Fruit fly (Drosophila melanogaster) whole organism, prepupa: ENCODE results near the gene CG14400.

Experiments used
- CG10631 ChIP-seq: fragments of 200-800 bp; sonication (Bioruptor generic); optimal IDR thresholded peaks from 2 replicates; lab custom pipeline; 2016; ENCODE audit warnings: missing biosample characterization, missing genetic modification characterization
- CG10669 ChIP-seq: fragments of 200-800 bp; sonication (Bioruptor generic); optimal IDR thresholded peaks from 3 replicates; lab custom pipeline; 2018; ENCODE audit warnings: missing biosample characterization, mild to moderate bottlenecking, missing genetic modification characterization, moderate library complexity
- CG11294 ChIP-seq: fragments of 200-800 bp; sonication (Bioruptor generic); IDR thresholded peaks from 2 replicates; pipeline ENCODE4 v1.3.6; 2022; ENCODE audit warnings: missing biosample characterization, missing genetic modification characterization
- CG11762 ChIP-seq: fragments of 200-800 bp; sonication (Bioruptor generic); optimal IDR thresholded peaks from 3 replicates; lab custom pipeline; 2016; ENCODE audit warnings: missing biosample characterization, missing genetic modification characterization; ENCODE audit not compliant: insufficient read depth
- CG11902 ChIP-seq: fragments of 200-800 bp; sonication (Bioruptor generic); optimal IDR thresholded peaks from 3 replicates; lab custom pipeline; 2016; ENCODE audit warnings: missing biosample characterization, missing genetic modification characterization
- CG15336 ChIP-seq: fragments of 200-800 bp; sonication (Bioruptor generic); IDR thresholded peaks from 2 replicates; pipeline ENCODE4 v1.3.6; 2022; ENCODE audit warnings: missing biosample characterization, missing genetic modification characterization
- CG1621 ChIP-seq: fragments of 200-800 bp; sonication (Bioruptor generic); optimal IDR thresholded peaks from 3 replicates; lab custom pipeline; 2018; ENCODE audit warnings: missing biosample characterization, mild to moderate bottlenecking, missing genetic modification characterization
- CG16779 ChIP-seq: fragments of 200-800 bp; sonication (Bioruptor generic); optimal IDR thresholded peaks from 3 replicates; lab custom pipeline; 2017; ENCODE audit warnings: missing biosample characterization, mild to moderate bottlenecking, missing genetic modification characterization
- CG31627 ChIP-seq: fragments of 200-800 bp; sonication (Bioruptor generic); optimal IDR thresholded peaks from 3 replicates; lab custom pipeline; 2016; ENCODE audit warnings: missing biosample characterization, missing genetic modification characterization
- CG32006 ChIP-seq: fragments of 200-800 bp; sonication (Bioruptor generic); optimal IDR thresholded peaks from 3 replicates; lab custom pipeline; 2017; ENCODE audit warnings: missing biosample characterization, mild to moderate bottlenecking, missing genetic modification characterization
- CG34406 ChIP-seq: fragments of 200-800 bp; sonication (Bioruptor generic); optimal IDR thresholded peaks from 3 replicates; lab custom pipeline; 2016; ENCODE audit warnings: missing biosample characterization, missing genetic modification characterization
- CG3919 ChIP-seq: fragments of 200-800 bp; sonication (Bioruptor generic); optimal IDR thresholded peaks from 3 replicates; lab custom pipeline; 2016; ENCODE audit warnings: missing biosample characterization, missing genetic modification characterization
- CG4318 ChIP-seq: fragments of 200-800 bp; sonication (Bioruptor generic); optimal IDR thresholded peaks from 3 replicates; lab custom pipeline; 2017; ENCODE audit warnings: missing biosample characterization, mild to moderate bottlenecking, missing genetic modification characterization
- CG6163 ChIP-seq: fragments of 200-800 bp; sonication (Bioruptor generic); IDR thresholded peaks from 3 replicates; pipeline ENCODE4 v1.3.6; 2022; ENCODE audit warnings: missing biosample characterization, missing genetic modification characterization
- CG6276 ChIP-seq: fragments of 200-800 bp; sonication (Bioruptor generic); optimal IDR thresholded peaks from 2 replicates; lab custom pipeline; 2017; ENCODE audit warnings: missing biosample characterization, mild to moderate bottlenecking, missing genetic modification characterization
- CG6792 ChIP-seq: fragments of 200-800 bp; sonication (Bioruptor generic); optimal IDR thresholded peaks from 3 replicates; lab custom pipeline; 2016; ENCODE audit warnings: missing biosample characterization, missing genetic modification characterization
- CG7368 ChIP-seq: fragments of 200-800 bp; sonication (Bioruptor generic); optimal IDR thresholded peaks from 3 replicates; lab custom pipeline; 2016; ENCODE audit warnings: missing biosample characterization, missing genetic modification characterization
- CG8119 ChIP-seq: fragments of 200-800 bp; sonication (Bioruptor generic); IDR thresholded peaks from 3 replicates; pipeline ENCODE4 v1.3.6; 2022; ENCODE audit warnings: missing biosample characterization, missing genetic modification characterization
- CG8319 ChIP-seq: fragments of 200-800 bp; sonication (Bioruptor generic); optimal IDR thresholded peaks from 3 replicates; lab custom pipeline; 2016; ENCODE audit warnings: missing biosample characterization, missing genetic modification characterization
- CG8632 ChIP-seq: fragments of 200-800 bp; sonication (Bioruptor generic); optimal IDR thresholded peaks from 3 replicates; lab custom pipeline; 2016; ENCODE audit warnings: missing biosample characterization, missing genetic modification characterization
- Eip78C ChIP-seq: fragments of 200-800 bp; sonication (Bioruptor generic); peaks from one replicate; lab custom pipeline; 2016; ENCODE audit warnings: missing biosample characterization, missing genetic modification characterization
- Eip93F ChIP-seq: fragments of 200-800 bp; sonication (Bioruptor generic); optimal IDR thresholded peaks from 2 replicates; lab custom pipeline; 2016; ENCODE audit warnings: missing biosample characterization, mild to moderate bottlenecking, missing genetic modification characterization
- Ets96B ChIP-seq: fragments of 200-800 bp; optimal IDR thresholded peaks from 2 replicates; lab custom pipeline; 2019; ENCODE audit warnings: missing biosample characterization, mild to moderate bottlenecking, missing genetic modification characterization, moderate library complexity
- Gug ChIP-seq: fragments of 200-800 bp; sonication (Bioruptor generic); IDR thresholded peaks from 2 replicates; pipeline ENCODE4 v1.3.6; 2022; ENCODE audit warnings: missing biosample characterization, missing genetic modification characterization
- Hr38 ChIP-seq: sonication (Bioruptor generic); optimal IDR thresholded peaks from 2 replicates; lab custom pipeline; 2016; ENCODE audit warnings: missing biosample characterization, missing genetic modification characterization
- Hr4 ChIP-seq: fragments of 200-800 bp; sonication (Bioruptor generic); optimal IDR thresholded peaks from 3 replicates; lab custom pipeline; 2016; ENCODE audit warnings: missing biosample characterization, missing genetic modification characterization
- Lpt ChIP-seq: fragments of 200-800 bp; sonication (Bioruptor generic); optimal IDR thresholded peaks from 3 replicates; lab custom pipeline; 2016; ENCODE audit warnings: missing biosample characterization, missing genetic modification characterization
- Met ChIP-seq: fragments of 200-800 bp; sonication (Bioruptor generic); optimal IDR thresholded peaks from 3 replicates; lab custom pipeline; 2016; ENCODE audit warnings: missing biosample characterization, missing genetic modification characterization
- OdsH ChIP-seq: fragments of 200-800 bp; sonication (Bioruptor generic); optimal IDR thresholded peaks from 3 replicates; lab custom pipeline; 2016; ENCODE audit warnings: missing biosample characterization, missing genetic modification characterization
- Sox14 ChIP-seq: fragments of 200-800 bp; sonication (Bioruptor generic); optimal IDR thresholded peaks from 3 replicates; lab custom pipeline; 2016; ENCODE audit warnings: missing biosample characterization, missing genetic modification characterization
- Sox15 ChIP-seq: fragments of 200-800 bp; sonication (Bioruptor generic); optimal IDR thresholded peaks from 3 replicates; lab custom pipeline; 2016; ENCODE audit warnings: missing biosample characterization, missing genetic modification characterization
- achi ChIP-seq: fragments of 200-800 bp; sonication (Bioruptor generic); optimal IDR thresholded peaks from 3 replicates; lab custom pipeline; 2016; ENCODE audit warnings: missing biosample characterization, missing genetic modification characterization
- cyc ChIP-seq: fragments of 200-800 bp; sonication (Bioruptor generic); optimal IDR thresholded peaks from 3 replicates; lab custom pipeline; 2016; ENCODE audit warnings: missing biosample characterization, missing genetic modification characterization
- dac ChIP-seq: fragments of 200-800 bp; sonication (Bioruptor generic); optimal IDR thresholded peaks from 2 replicates; lab custom pipeline; 2017; ENCODE audit warnings: missing biosample characterization, mild to moderate bottlenecking, missing genetic modification characterization
- dsx ChIP-seq: fragments of 200-800 bp; optimal IDR thresholded peaks from 3 replicates; lab custom pipeline; 2019; ENCODE audit warnings: missing biosample characterization, mild to moderate bottlenecking, missing genetic modification characterization, moderate library complexity; ENCODE audit not compliant: poor library complexity, severe bottlenecking
- eg ChIP-seq: fragments of 200-800 bp; sonication (Bioruptor generic); IDR thresholded peaks from 3 replicates; pipeline ENCODE4 v1.3.6; 2022; ENCODE audit warnings: missing biosample characterization, missing genetic modification characterization
- fd59A ChIP-seq: fragments of 200-800 bp; sonication (Bioruptor generic); optimal IDR thresholded peaks from 2 replicates; lab custom pipeline; 2017; ENCODE audit warnings: missing biosample characterization, mild to moderate bottlenecking, missing genetic modification characterization, missing genetic modification reagents
- fd85E ChIP-seq: fragments of 200-800 bp; sonication (Bioruptor generic); optimal IDR thresholded peaks from 3 replicates; lab custom pipeline; 2016; ENCODE audit warnings: missing biosample characterization, missing genetic modification characterization
- fkh ChIP-seq: fragments of 200-800 bp; sonication (Bioruptor generic); optimal IDR thresholded peaks from 3 replicates; lab custom pipeline; 2017; ENCODE audit warnings: missing biosample characterization, mild to moderate bottlenecking, missing genetic modification characterization, moderate library complexity
- lz ChIP-seq: fragments of 200-800 bp; sonication (Bioruptor generic); optimal IDR thresholded peaks from 3 replicates; lab custom pipeline; 2016; ENCODE audit warnings: missing biosample characterization, missing genetic modification characterization
- net ChIP-seq: fragments of 200-800 bp; sonication (Bioruptor generic); optimal IDR thresholded peaks from 3 replicates; lab custom pipeline; 2016; ENCODE audit warnings: missing biosample characterization, missing genetic modification characterization
- pdm3 ChIP-seq: fragments of 200-800 bp; sonication (Bioruptor generic); optimal IDR thresholded peaks from 3 replicates; lab custom pipeline; 2016; ENCODE audit warnings: missing biosample characterization, missing genetic modification characterization
- salr ChIP-seq, 2 experiments: fragments of 200-800 bp; sonication (Bioruptor generic); optimal IDR thresholded peaks; 3 replicates each; lab custom pipeline; 2016 to 2018; ENCODE audit warnings: missing biosample characterization in 2 of 2, missing genetic modification characterization in 2 of 2, mild to moderate bottlenecking in 1 of 2
- spab ChIP-seq: fragments of 200-800 bp; sonication (Bioruptor generic); optimal IDR thresholded peaks from 2 replicates; lab custom pipeline; 2017; ENCODE audit warnings: missing biosample characterization, mild to moderate bottlenecking, missing genetic modification characterization, missing genetic modification reagents
- ss ChIP-seq, 2 experiments: fragments of 200-800 bp; sonication (Bioruptor generic); optimal IDR thresholded peaks; 2 replicates in 1 of 2; 3 replicates in 1 of 2; lab custom pipeline; 2017 to 2018; ENCODE audit warnings: mild to moderate bottlenecking in 2 of 2, missing biosample characterization in 2 of 2, missing genetic modification characterization in 2 of 2, moderate library complexity in 1 of 2
- svp ChIP-seq: fragments of 200-800 bp; sonication (Bioruptor generic); peaks from one replicate; lab custom pipeline; 2016; ENCODE audit warnings: missing biosample characterization, missing genetic modification characterization
- topi ChIP-seq: fragments of 200-800 bp; sonication (Bioruptor generic); optimal IDR thresholded peaks from 3 replicates; lab custom pipeline; 2016; ENCODE audit warnings: missing biosample characterization, missing genetic modification characterization
- vri ChIP-seq: fragments of 200-800 bp; sonication (Bioruptor generic); optimal IDR thresholded peaks from 3 replicates; lab custom pipeline; 2016; ENCODE audit warnings: missing biosample characterization, mild to moderate bottlenecking, missing genetic modification characterization

The CG14400 gene

dm6 chr2L:20896681-20897341 is 39.1 kb upstream of the CG14400 start:
- no peak for TF ChIP-seq svp (GFP tag; lab: Kevin White, UChicago)
- no peak for TF ChIP-seq CG6276 (GFP tag; lab: Kevin White, UChicago)
- no peak for TF ChIP-seq CG16779 (tag; lab: Kevin White, UChicago)
- no peak for TF ChIP-seq CG8119 (GFP tag; lab: Robert Waterston, UW)
- TF ChIP-seq fkh: peak; percentile 76
- TF ChIP-seq CG10669 (GFP tag; lab: Kevin White, UChicago): no peak
- TF ChIP-seq CG4318: no peak
- no peak for TF ChIP-seq salr (GFP tag; optimal IDR thresholded peaks at IDR 0.05; lab: Kevin White, UChicago)
- no peak for TF ChIP-seq pdm3 (GFP tag; lab: Kevin White, UChicago)
- peak; percentile 13 for TF ChIP-seq Eip78C (GFP tag; lab: Kevin White, UChicago)
- no peak for TF ChIP-seq vri (GFP tag; lab: Kevin White, UChicago)

DNA sequence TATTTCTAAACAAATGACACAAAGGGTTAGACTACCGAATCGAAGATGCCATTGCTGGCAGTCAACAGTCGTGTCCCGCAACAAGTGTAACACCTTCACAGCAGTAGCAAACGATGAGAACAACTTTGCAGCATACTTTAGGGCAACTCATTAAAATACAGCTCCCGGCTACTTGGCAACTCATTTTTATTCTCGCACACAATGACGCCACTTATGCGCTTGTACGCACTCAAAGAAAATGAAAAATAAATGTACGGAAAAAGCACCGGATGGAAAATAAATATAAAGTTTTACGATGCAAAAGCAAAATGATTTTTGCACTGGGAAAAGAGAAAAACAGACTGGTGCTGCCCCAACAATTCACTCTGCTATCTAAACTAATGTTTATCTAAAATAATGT is 33.5 kb upstream of the CG14400 start:
- no peak for TF ChIP-seq CG34406
- TF ChIP-seq Gug (GFP tag; lab: Robert Waterston, UW): no peak
- no peak for TF ChIP-seq fd59A (GFP tag; lab: Kevin White, UChicago)
- no peak for TF ChIP-seq CG4318
- peak; percentile 29 for TF ChIP-seq CG3919
- TF ChIP-seq CG8119 (GFP tag; lab: Robert Waterston, UW): peak; percentile 38; the same call in 1 of the 3 replicates
- no peak for TF ChIP-seq cyc (GFP tag; lab: Kevin White, UChicago)
- peak; percentile 57 for TF ChIP-seq CG6163 (GFP tag; lab: Robert Waterston, UW)
- TF ChIP-seq CG8319 (GFP tag; lab: Kevin White, UChicago): no peak
- no peak for TF ChIP-seq CG1621
- no peak for TF ChIP-seq CG11902 (GFP tag; lab: Kevin White, UChicago)
- TF ChIP-seq CG11762 (GFP tag; lab: Kevin White, UChicago): no peak
- TF ChIP-seq CG6792 (GFP tag; lab: Kevin White, UChicago): no peak
- TF ChIP-seq OdsH (GFP tag; lab: Kevin White, UChicago): peak; percentile 33
- TF ChIP-seq achi (GFP tag; lab: Kevin White, UChicago): peak; percentile 15
- no peak for TF ChIP-seq fd85E (GFP tag; lab: Kevin White, UChicago)
- TF ChIP-seq CG31627 (GFP tag; lab: Kevin White, UChicago): no peak
- TF ChIP-seq CG6276 (GFP tag; lab: Kevin White, UChicago): peak; percentile 35
- peak; percentile 23 for TF ChIP-seq pdm3 (GFP tag; lab: Kevin White, UChicago)
- TF ChIP-seq lz (GFP tag; lab: Kevin White, UChicago): no peak
- TF ChIP-seq Hr38 (GFP tag; lab: Kevin White, UChicago): no peak
- peak; percentile 23 for TF ChIP-seq Hr4 (GFP tag; lab: Kevin White, UChicago)
- peak; percentile 41 for TF ChIP-seq Lpt (GFP tag; lab: Kevin White, UChicago)
- no peak for TF ChIP-seq net (GFP tag; lab: Kevin White, UChicago)
- TF ChIP-seq Sox14: peak; percentile 35
- TF ChIP-seq CG10631: no peak
- peak; percentile 1 for TF ChIP-seq CG10669 (GFP tag; lab: Kevin White, UChicago)
- peak; percentile 27 for TF ChIP-seq CG32006 (GFP tag; lab: Kevin White, UChicago)
- no peak for TF ChIP-seq dac (GFP tag; lab: Kevin White, UChicago)
- TF ChIP-seq eg (GFP tag; lab: Robert Waterston, UW): peak; percentile 75; the same call in 2 of the 3 replicates
- TF ChIP-seq CG8632: no peak
- TF ChIP-seq Eip78C (GFP tag; lab: Kevin White, UChicago): peak; percentile 64
- no peak for TF ChIP-seq Ets96B
- no peak for TF ChIP-seq CG11294 (GFP tag; lab: Robert Waterston, UW)
- no peak for TF ChIP-seq Met (GFP tag; lab: Kevin White, UChicago)
- no peak for TF ChIP-seq svp (GFP tag; lab: Kevin White, UChicago)
- peak in 1 of 2 experiments; percentile 30 for TF ChIP-seq salr (GFP tag; optimal IDR thresholded peaks at IDR 0.05; lab: Kevin White, UChicago)
- TF ChIP-seq spab: no peak
- no peak for TF ChIP-seq Sox15 (GFP tag; lab: Kevin White, UChicago)
- no peak for TF ChIP-seq Eip93F (GFP tag; lab: Kevin White, UChicago)
- peak in 1 of 2 experiments; percentile 26 for TF ChIP-seq ss (GFP tag; optimal IDR thresholded peaks at IDR 0.05; lab: Kevin White, UChicago)
- TF ChIP-seq CG15336 (GFP tag; lab: Robert Waterston, UW): peak; percentile 41; the same call in 1 of the 2 replicates
- TF ChIP-seq fkh: peak; percentile 55
- TF ChIP-seq CG7368: no peak
- peak; percentile 49 for TF ChIP-seq dsx (GFP tag; lab: Kevin White, UChicago)
- TF ChIP-seq topi (GFP tag; lab: Kevin White, UChicago): no peak
- TF ChIP-seq vri (GFP tag; lab: Kevin White, UChicago): peak; percentile 8
